Fruit fly (Drosophila melanogaster): Measurements from ENCODE around the gene CG18234.

DNA sequence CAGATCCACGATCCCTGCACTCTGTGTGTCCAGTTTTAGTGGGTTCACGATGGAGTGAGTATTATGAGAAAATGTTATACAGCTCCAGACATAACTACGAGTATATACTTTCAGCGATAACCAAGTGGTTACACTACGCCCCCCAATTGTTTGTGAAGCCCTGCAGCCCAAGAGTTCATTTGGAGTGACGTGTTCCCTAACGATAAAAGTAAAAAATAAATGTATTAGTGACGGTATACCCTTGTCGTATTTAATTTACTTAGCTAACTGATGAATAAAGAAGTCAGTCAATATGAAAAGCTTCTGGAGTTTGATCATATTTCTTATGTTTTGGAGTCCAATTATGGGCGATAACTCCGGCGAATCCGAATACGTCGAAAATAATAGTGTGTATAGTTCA, 3.9 kb downstream of the CG18234 start, which contains the start of gene CG18231:
- no peak for TF ChIP-seq jim (GFP tag; optimal IDR thresholded peaks at IDR 0.05)
- TF ChIP-seq br (GFP tag; optimal IDR thresholded peaks at IDR 0.05): no peak
- TF ChIP-seq CrebA (GFP tag; optimal IDR thresholded peaks at IDR 0.05; ENCODE audit: borderline replicate concordance): no peak
- TF ChIP-seq Hr83 (GFP tag; optimal IDR thresholded peaks at IDR 0.05; ENCODE audit: poor library complexity, severe bottlenecking): no peak
- TF ChIP-seq h (GFP tag; optimal IDR thresholded peaks at IDR 0.05): no peak
